Worm (Caenorhabditis elegans) whole organism, L1 larva: ENCODE data around the gene oac-3.

ENCODE experiments used
- C04F5.9 ChIP-seq: sonication (generic microtip); optimal IDR thresholded peaks from 2 replicates; lab custom pipeline; 2016; ENCODE audit warnings: missing genetic modification characterization, missing compliant biosample characterization
- C16A3.4 ChIP-seq: fragments of 150-350 bp; optimal IDR thresholded peaks from 2 replicates; lab custom pipeline; 2014; ENCODE audit warnings: missing biosample characterization, missing genetic modification characterization
- C34B4.2 ChIP-seq: sonication (generic microtip); optimal IDR thresholded peaks from 2 replicates; lab custom pipeline; 2017; ENCODE audit warnings: mild to moderate bottlenecking, missing genetic modification characterization, missing compliant biosample characterization
- F16B12.6 ChIP-seq: fragments of 150-350 bp; optimal IDR thresholded peaks from 2 replicates; lab custom pipeline; 2014; ENCODE audit warnings: missing biosample characterization, missing genetic modification characterization
- ama-1 ChIP-seq: fragments of 150-350 bp; optimal IDR thresholded peaks from 2 replicates; lab custom pipeline; 2014
- ceh-63 ChIP-seq: fragments of 200-800 bp; sonication (Bioruptor generic); optimal IDR thresholded peaks from 2 replicates; lab custom pipeline; 2018; ENCODE audit warnings: mild to moderate bottlenecking, missing genetic modification characterization, missing compliant biosample characterization
- ceh-90 ChIP-seq: sonication (generic microtip); optimal IDR thresholded peaks from 2 replicates; lab custom pipeline; 2016; ENCODE audit warnings: missing genetic modification characterization, missing compliant biosample characterization
- dpl-1 ChIP-seq, 3 experiments: fragments of 150-350 bp in 2 of 3; sonication (generic microtip) in 1 of 3; optimal IDR thresholded peaks; 2 replicates each; lab custom pipeline; 2014 to 2017; ENCODE audit warnings: missing biosample characterization in 3 of 3, missing genetic modification characterization in 3 of 3, missing genetic modification reagents in 3 of 3
- dsc-1 ChIP-seq: sonication (generic microtip); optimal IDR thresholded peaks from 2 replicates; lab custom pipeline; 2016; ENCODE audit warnings: mild to moderate bottlenecking, missing genetic modification characterization, missing compliant biosample characterization
- efl-1 ChIP-seq, 4 experiments: fragments of 150-350 bp; optimal IDR thresholded peaks in 3 of 4; peaks in 1 of 4; 1 replicate in 1 of 4; 2 replicates in 3 of 4; lab custom pipeline; 2014; ENCODE audit warnings: missing biosample characterization in 2 of 4, missing genetic modification characterization in 2 of 4, missing genetic modification reagents in 2 of 4
- efl-3 ChIP-seq: fragments of 200-800 bp; sonication (Bioruptor generic); optimal IDR thresholded peaks from 2 replicates; lab custom pipeline; 2018; ENCODE audit warnings: mild to moderate bottlenecking, missing genetic modification characterization, missing compliant biosample characterization
- elt-2 ChIP-seq: sonication (generic microtip); optimal IDR thresholded peaks from 2 replicates; lab custom pipeline; 2016; ENCODE audit warnings: missing genetic modification characterization, mild to moderate bottlenecking, inconsistent platforms, missing compliant biosample characterization, missing genetic modification reagents
- elt-3 ChIP-seq, 6 experiments: fragments of 150-350 bp in 1 of 6; sonication (generic microtip); optimal IDR thresholded peaks; 2 replicates each; lab custom pipeline; 2017 to 2018; ENCODE audit warnings: missing biosample characterization in 6 of 6, missing genetic modification characterization in 6 of 6, inconsistent platforms in 1 of 6
- fkh-8 ChIP-seq: sonication (generic microtip); optimal IDR thresholded peaks from 2 replicates; lab custom pipeline; 2016; ENCODE audit warnings: mild to moderate bottlenecking, missing genetic modification characterization, missing compliant biosample characterization
- fos-1 ChIP-seq: fragments of 150-350 bp; optimal IDR thresholded peaks from 2 replicates; lab custom pipeline; 2014; ENCODE audit warnings: missing biosample characterization, missing genetic modification characterization
- hlh-17 ChIP-seq: fragments of 200-800 bp; sonication (Bioruptor generic); optimal IDR thresholded peaks from 2 replicates; lab custom pipeline; 2018; ENCODE audit warnings: missing genetic modification characterization, mild to moderate bottlenecking, missing compliant biosample characterization, moderate library complexity, borderline replicate concordance
- hpl-2 ChIP-seq: fragments of 150-350 bp; optimal IDR thresholded peaks from 2 replicates; lab custom pipeline; 2014; ENCODE audit warnings: missing biosample characterization, missing genetic modification reagents, missing genetic modification characterization
- lin-13 ChIP-seq: fragments of 150-350 bp; optimal IDR thresholded peaks from 2 replicates; lab custom pipeline; 2014; ENCODE audit warnings: missing biosample characterization, missing genetic modification reagents, missing genetic modification characterization
- lin-15B ChIP-seq: fragments of 150-350 bp; sonication (generic microtip); optimal IDR thresholded peaks from 3 replicates; lab custom pipeline; 2014; ENCODE audit warnings: missing biosample characterization, missing genetic modification characterization
- lin-35 ChIP-seq, 2 experiments: fragments of 150-350 bp; optimal IDR thresholded peaks; 2 replicates each; lab custom pipeline; 2014; ENCODE audit warnings: missing biosample characterization in 2 of 2, missing genetic modification characterization in 2 of 2, missing genetic modification reagents in 2 of 2
- lir-3 ChIP-seq: sonication (generic microtip); optimal IDR thresholded peaks from 2 replicates; lab custom pipeline; 2016; ENCODE audit warnings: mild to moderate bottlenecking, missing genetic modification characterization, moderate library complexity, missing compliant biosample characterization; ENCODE audit not compliant: poor library complexity
- lsy-2 ChIP-seq, 2 experiments: fragments of 150-350 bp; optimal IDR thresholded peaks; 2 replicates each; lab custom pipeline; 2014; ENCODE audit warnings: missing biosample characterization in 2 of 2, missing genetic modification characterization in 2 of 2
- mab-9 ChIP-seq: fragments of 200-800 bp; sonication (Bioruptor generic); IDR thresholded peaks from 2 replicates; pipeline ENCODE4 v1.3.6; 2022; ENCODE audit warnings: missing genetic modification reagents, missing genetic modification characterization, missing compliant biosample characterization
- mep-1 ChIP-seq: fragments of 150-350 bp; optimal IDR thresholded peaks from 2 replicates; lab custom pipeline; 2014; ENCODE audit warnings: missing biosample characterization, missing genetic modification characterization
- nhr-11 ChIP-seq: fragments of 150-350 bp; optimal IDR thresholded peaks from 2 replicates; lab custom pipeline; 2014; ENCODE audit warnings: missing biosample characterization, missing genetic modification characterization
- nhr-12 ChIP-seq: sonication (generic microtip); optimal IDR thresholded peaks from 2 replicates; lab custom pipeline; 2017; ENCODE audit warnings: missing biosample characterization, missing genetic modification characterization
- nhr-19 ChIP-seq: fragments of 200-800 bp; sonication (Bioruptor generic); conservative IDR thresholded peaks from 2 replicates; pipeline ENCODE4 v1.3.6; 2022; ENCODE audit warnings: missing genetic modification characterization, missing compliant biosample characterization
- nhr-20 ChIP-seq: sonication (generic microtip); optimal IDR thresholded peaks from 2 replicates; lab custom pipeline; 2016; ENCODE audit warnings: mild to moderate bottlenecking, missing genetic modification characterization, missing compliant biosample characterization
- nhr-28 ChIP-seq: fragments of 150-350 bp; optimal IDR thresholded peaks from 2 replicates; lab custom pipeline; 2014; ENCODE audit warnings: missing biosample characterization, missing genetic modification characterization
- nhr-47 ChIP-seq: sonication (generic microtip); optimal IDR thresholded peaks from 2 replicates; lab custom pipeline; 2016; ENCODE audit warnings: mild to moderate bottlenecking, missing genetic modification characterization, moderate library complexity, missing compliant biosample characterization
- nhr-71 ChIP-seq: sonication (generic microtip); optimal IDR thresholded peaks from 2 replicates; lab custom pipeline; 2016; ENCODE audit warnings: mild to moderate bottlenecking, missing genetic modification characterization, moderate library complexity, missing compliant biosample characterization
- nhr-76 ChIP-seq: sonication (generic microtip); optimal IDR thresholded peaks from 2 replicates; lab custom pipeline; 2017; ENCODE audit warnings: missing biosample characterization, missing genetic modification characterization
- nhr-85 ChIP-seq: sonication (generic microtip); peaks from one replicate; lab custom pipeline; 2016; ENCODE audit warnings: missing genetic modification characterization, inconsistent platforms, missing compliant biosample characterization
- nhr-90 ChIP-seq: sonication (generic microtip); optimal IDR thresholded peaks from 2 replicates; lab custom pipeline; 2016; ENCODE audit warnings: mild to moderate bottlenecking, missing genetic modification characterization, missing compliant biosample characterization; ENCODE audit not compliant: poor library complexity
- pag-3 ChIP-seq: sonication (generic microtip); optimal IDR thresholded peaks from 2 replicates; lab custom pipeline; 2017; ENCODE audit warnings: missing genetic modification characterization, mild to moderate bottlenecking, missing compliant biosample characterization, antibody characterized with exemption, borderline replicate concordance; ENCODE audit not compliant: insufficient read depth
- pax-3 ChIP-seq: fragments of 200-800 bp; sonication (Bioruptor generic); optimal IDR thresholded peaks from 2 replicates; lab custom pipeline; 2018; ENCODE audit warnings: mild to moderate bottlenecking, missing genetic modification characterization, moderate library complexity, missing compliant biosample characterization
- rnt-1 ChIP-seq: sonication (generic microtip); optimal IDR thresholded peaks from 2 replicates; lab custom pipeline; 2016; ENCODE audit warnings: mild to moderate bottlenecking, missing genetic modification characterization, moderate library complexity, missing compliant biosample characterization
- snpc-4 ChIP-seq: fragments of 150-350 bp; optimal IDR thresholded peaks from 2 replicates; lab custom pipeline; 2014; ENCODE audit warnings: missing biosample characterization, missing genetic modification characterization
- snu-23 ChIP-seq: sonication (generic microtip); optimal IDR thresholded peaks from 2 replicates; lab custom pipeline; 2016; ENCODE audit warnings: missing genetic modification characterization, missing compliant biosample characterization
- sptf-1 ChIP-seq: fragments of 150-350 bp; optimal IDR thresholded peaks from 2 replicates; lab custom pipeline; 2014; ENCODE audit warnings: missing biosample characterization, missing genetic modification characterization
- sup-37 ChIP-seq: fragments of 200-800 bp; sonication (Bioruptor generic); optimal IDR thresholded peaks from 2 replicates; lab custom pipeline; 2018; ENCODE audit warnings: mild to moderate bottlenecking, missing genetic modification characterization, missing compliant biosample characterization
- tlp-1 ChIP-seq: fragments of 150-350 bp; optimal IDR thresholded peaks from 2 replicates; lab custom pipeline; 2014; ENCODE audit warnings: missing biosample characterization, missing genetic modification characterization
- unc-62 ChIP-seq: fragments of 150-350 bp; optimal IDR thresholded peaks from 2 replicates; lab custom pipeline; 2014; ENCODE audit warnings: missing biosample characterization, missing genetic modification reagents, missing genetic modification characterization
- vab-15 ChIP-seq: sonication (generic microtip); optimal IDR thresholded peaks from 2 replicates; lab custom pipeline; 2017; ENCODE audit warnings: missing genotype, mild to moderate bottlenecking, missing genetic modification characterization, missing compliant biosample characterization
- xbp-1 ChIP-seq: sonication (generic microtip); optimal IDR thresholded peaks from 2 replicates; lab custom pipeline; 2016; ENCODE audit warnings: missing genetic modification characterization, missing compliant biosample characterization
- zag-1 ChIP-seq: fragments of 150-350 bp; optimal IDR thresholded peaks from 2 replicates; lab custom pipeline; 2014; ENCODE audit warnings: missing biosample characterization, missing genetic modification characterization
- ztf-4 ChIP-seq: fragments of 150-350 bp; optimal IDR thresholded peaks from 2 replicates; lab custom pipeline; 2014; ENCODE audit warnings: missing biosample characterization, missing genetic modification characterization

Gene oac-3

DNA sequence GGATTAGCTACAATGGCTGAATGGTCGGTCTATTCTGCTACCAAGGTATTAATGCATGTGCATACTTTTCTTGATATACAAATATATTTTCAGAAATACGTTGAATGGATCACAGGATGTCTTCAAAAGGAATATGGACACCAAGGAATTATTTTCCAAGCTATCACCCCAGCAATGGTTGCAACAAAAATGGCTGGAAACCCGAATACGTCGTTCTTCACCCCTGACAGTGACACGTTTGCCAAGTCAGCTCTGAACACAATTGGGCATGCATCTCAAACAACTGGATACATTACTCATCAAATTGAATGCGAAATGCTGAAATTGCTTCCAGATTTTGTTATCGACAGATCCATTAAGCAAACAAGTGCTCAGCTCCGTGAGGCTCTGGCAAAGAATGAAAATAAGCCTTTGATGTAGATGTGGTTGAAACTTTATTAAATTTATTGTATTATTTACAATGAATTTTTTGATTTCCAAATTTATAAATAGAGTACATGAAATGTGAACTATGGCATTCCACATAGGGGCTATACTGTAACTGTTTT is 8.3 kb downstream of the oac-3 start:
- TF ChIP-seq dsc-1 (tag; lab: Kevin White, UChicago) = peak; percentile 35
- no peak for TF ChIP-seq lin-15B
- TF ChIP-seq zag-1 = no peak
- TF ChIP-seq lin-35 (GFP tag; optimal IDR thresholded peaks at IDR 0.05; lab: Kevin White, UChicago) = peak in 1 of 2 experiments; percentile 67
- TF ChIP-seq nhr-20 (tag; lab: Kevin White, UChicago) = peak; percentile 7
- peak; percentile 11 for TF ChIP-seq snu-23 (GFP tag; lab: Kevin White, UChicago)
- peak; percentile 23 for TF ChIP-seq hpl-2 (GFP tag; lab: Kevin White, UChicago)
- TF ChIP-seq lir-3 (tag; lab: Kevin White, UChicago) = peak; percentile 47
- TF ChIP-seq rnt-1 (tag; lab: Kevin White, UChicago) = peak; percentile 8
- peak in 1 of 2 experiments; percentile 45 for TF ChIP-seq lsy-2 (tag; optimal IDR thresholded peaks at IDR 0.05; lab: Kevin White, UChicago)
- peak; percentile 38 for TF ChIP-seq nhr-71 (tag; lab: Kevin White, UChicago)
- no peak for TF ChIP-seq efl-3 (GFP tag; lab: Kevin White, UChicago)
- no peak for TF ChIP-seq tlp-1 (tag; lab: Kevin White, UChicago)
- peak; percentile 52 for TF ChIP-seq nhr-47 (tag; lab: Kevin White, UChicago)
- TF ChIP-seq C16A3.4 = peak; percentile 41
- TF ChIP-seq hlh-17 (GFP tag; lab: Kevin White, UChicago) = no peak
- peak in 1 of 3 experiments; percentile 6 for TF ChIP-seq dpl-1 (GFP tag; optimal IDR thresholded peaks at IDR 0.05; lab: Kevin White, UChicago)
- peak; percentile 96 for TF ChIP-seq ama-1 (lab: Kevin White, UChicago)
- TF ChIP-seq nhr-85 (tag; lab: Kevin White, UChicago) = peak; percentile 11
- no peak for TF ChIP-seq xbp-1 (tag; lab: Kevin White, UChicago)
- TF ChIP-seq lin-13 = no peak
- no peak for TF ChIP-seq nhr-12 (tag; lab: Kevin White, UChicago)
- TF ChIP-seq pax-3 (tag; lab: Kevin White, UChicago) = peak; percentile 82
- TF ChIP-seq nhr-11 = no peak
- TF ChIP-seq C04F5.9 (tag; lab: Kevin White, UChicago) = no peak
- peak; percentile 54 for TF ChIP-seq nhr-19 (GFP tag; lab: Robert Waterston, UW)
- peak; percentile 64 for TF ChIP-seq nhr-90 (tag; lab: Kevin White, UChicago)
- TF ChIP-seq nhr-76 = no peak
- TF ChIP-seq efl-1 (optimal IDR thresholded peaks at IDR 0.05; lab: Kevin White, UChicago) = no peak
- TF ChIP-seq efl-1 (GFP tag; optimal IDR thresholded peaks at IDR 0.05 in 1 of 2; lab: Kevin White, UChicago) = peak in 1 of 2 experiments; percentile 96

DNA sequence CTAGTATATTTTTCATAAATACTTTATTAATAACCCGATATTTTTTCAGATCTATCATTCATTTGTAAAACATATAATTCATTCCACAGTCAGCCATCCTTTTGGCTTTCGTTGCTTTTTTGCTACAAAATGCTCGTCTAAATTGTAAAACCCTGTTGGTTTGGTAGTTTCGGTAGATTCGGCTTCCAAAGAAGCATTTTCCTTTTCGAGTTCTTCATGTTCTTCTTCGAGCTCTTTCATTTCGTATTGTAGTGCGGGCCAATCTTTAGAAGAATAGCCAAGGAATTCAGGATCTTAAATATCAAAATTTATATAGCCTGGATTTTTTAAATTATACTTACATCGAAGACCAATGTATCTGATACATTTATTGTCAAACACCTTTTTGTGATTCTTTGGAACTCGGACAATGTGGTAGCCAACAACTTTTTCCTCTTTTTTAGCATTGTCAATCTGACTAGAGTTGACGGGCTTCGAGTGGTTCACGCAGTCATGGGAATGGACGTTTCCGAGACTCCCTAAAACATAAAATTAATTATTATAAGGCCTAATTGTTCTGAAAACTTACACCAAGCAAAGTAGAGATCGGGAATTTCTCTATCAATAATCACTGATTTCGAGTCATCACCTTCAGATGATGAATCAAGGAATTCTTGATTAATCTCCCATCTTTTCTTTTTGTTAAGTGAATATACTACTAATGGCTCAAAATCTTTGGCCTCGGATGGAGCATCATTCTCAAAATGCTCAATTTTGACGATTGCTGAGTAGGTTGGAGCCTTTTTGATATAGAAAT is 9.0 kb downstream of the oac-3 start:
- TF ChIP-seq C04F5.9 (tag; lab: Kevin White, UChicago) (no peak), elt-3 (tag; optimal IDR thresholded peaks at IDR 0.05; lab: Kevin White, UChicago) (peak in 1 of 6 experiments; percentile 6), C34B4.2 (no peak), nhr-28 (tag; lab: Kevin White, UChicago) (no peak), nhr-12 (tag; lab: Kevin White, UChicago) (no peak), ceh-63 (GFP tag; lab: Kevin White, UChicago) (no peak), snu-23 (GFP tag; lab: Kevin White, UChicago) (no peak), nhr-11 (no peak), mab-9 (GFP tag; lab: Robert Waterston, UW) (no peak), efl-1 (optimal IDR thresholded peaks at IDR 0.05; lab: Kevin White, UChicago) (no peak), efl-1 (GFP tag; optimal IDR thresholded peaks at IDR 0.05 in 1 of 2; lab: Kevin White, UChicago) (no peak), fos-1 (tag; lab: Kevin White, UChicago) (no peak), ceh-90 (tag; lab: Kevin White, UChicago) (no peak), ztf-4 (tag; lab: Kevin White, UChicago) (no peak), hlh-17 (GFP tag; lab: Kevin White, UChicago) (no peak), F16B12.6 (no peak), pag-3 (no peak), elt-2 (tag; lab: Kevin White, UChicago) (peak; percentile 9), unc-62 (GFP tag; lab: Kevin White, UChicago) (no peak), vab-15 (no peak), dsc-1 (tag; lab: Kevin White, UChicago) (no peak), pax-3 (tag; lab: Kevin White, UChicago) (peak; percentile 61), sptf-1 (tag; lab: Kevin White, UChicago) (no peak), sup-37 (no peak), nhr-20 (tag; lab: Kevin White, UChicago) (no peak), snpc-4 (tag; lab: Kevin White, UChicago) (no peak), mep-1 (tag; lab: Kevin White, UChicago) (no peak), fkh-8 (no peak)
